Worm (Caenorhabditis elegans) whole organism, mixed stage, embryonic: ENCODE measurements around the gene nhr-129.
A peak's percentile ranks its signal among the peaks of the same experiment; 100 is the strongest.

Experiments used
- blmp-1 ChIP-seq: fragments of 150-350 bp; optimal IDR thresholded peaks from 2 replicates; lab custom pipeline; 2014; ENCODE audit warnings: missing biosample characterization, missing genetic modification characterization
- ces-1 ChIP-seq: fragments of 150-350 bp; optimal IDR thresholded peaks from 2 replicates; lab custom pipeline; 2014; ENCODE audit warnings: missing biosample characterization, missing genetic modification reagents, missing genetic modification characterization
- elt-1 ChIP-seq: sonication (generic microtip); optimal IDR thresholded peaks from 2 replicates; lab custom pipeline; 2017; ENCODE audit warnings: missing genetic modification characterization, mild to moderate bottlenecking, missing compliant biosample characterization, antibody characterized with exemption, moderate library complexity, borderline replicate concordance; ENCODE audit not compliant: insufficient read depth
- elt-3 ChIP-seq: fragments of 150-350 bp; optimal IDR thresholded peaks from 2 replicates; lab custom pipeline; 2014; ENCODE audit warnings: missing biosample characterization, missing genetic modification characterization
- ham-2 ChIP-seq: fragments of 200-800 bp; sonication (Bioruptor generic); optimal IDR thresholded peaks from 2 replicates; lab custom pipeline; 2018; ENCODE audit warnings: mild to moderate bottlenecking, missing genetic modification characterization, missing compliant biosample characterization
- lin-32 ChIP-seq: fragments of 200-800 bp; sonication (Bioruptor generic); optimal IDR thresholded peaks from 2 replicates; lab custom pipeline; 2018; ENCODE audit warnings: mild to moderate bottlenecking, missing genetic modification characterization, missing compliant biosample characterization
- mep-1 ChIP-seq: fragments of 150-350 bp; optimal IDR thresholded peaks from 2 replicates; lab custom pipeline; 2017; ENCODE audit warnings: missing biosample characterization, missing genetic modification reagents, missing genetic modification characterization, inconsistent platforms
- nhr-237 ChIP-seq: fragments of 150-350 bp; optimal IDR thresholded peaks from 2 replicates; lab custom pipeline; 2014; ENCODE audit warnings: missing biosample characterization, missing genetic modification characterization
- nhr-76 ChIP-seq: sonication (generic microtip); optimal IDR thresholded peaks from 2 replicates; lab custom pipeline; 2017; ENCODE audit warnings: missing biosample characterization, missing genetic modification characterization
- pha-4 ChIP-seq: fragments of 150-350 bp; optimal IDR thresholded peaks from 2 replicates; lab custom pipeline; 2018; ENCODE audit warnings: missing biosample characterization, missing genetic modification reagents, missing genetic modification characterization
- snpc-4 ChIP-seq: fragments of 150-350 bp; optimal IDR thresholded peaks from 2 replicates; lab custom pipeline; 2014; ENCODE audit warnings: missing biosample characterization, missing genetic modification characterization
- unc-62 ChIP-seq: fragments of 150-350 bp; optimal IDR thresholded peaks from 2 replicates; lab custom pipeline; 2014; ENCODE audit warnings: missing biosample characterization, missing genetic modification reagents, missing genetic modification characterization
- zip-8 ChIP-seq: fragments of 150-350 bp; optimal IDR thresholded peaks from 2 replicates; lab custom pipeline; 2014; ENCODE audit warnings: missing biosample characterization, missing genetic modification characterization
- ztf-11 ChIP-seq: fragments of 150-350 bp; optimal IDR thresholded peaks from 2 replicates; lab custom pipeline; 2014; ENCODE audit warnings: missing biosample characterization, missing genetic modification characterization

DNA sequence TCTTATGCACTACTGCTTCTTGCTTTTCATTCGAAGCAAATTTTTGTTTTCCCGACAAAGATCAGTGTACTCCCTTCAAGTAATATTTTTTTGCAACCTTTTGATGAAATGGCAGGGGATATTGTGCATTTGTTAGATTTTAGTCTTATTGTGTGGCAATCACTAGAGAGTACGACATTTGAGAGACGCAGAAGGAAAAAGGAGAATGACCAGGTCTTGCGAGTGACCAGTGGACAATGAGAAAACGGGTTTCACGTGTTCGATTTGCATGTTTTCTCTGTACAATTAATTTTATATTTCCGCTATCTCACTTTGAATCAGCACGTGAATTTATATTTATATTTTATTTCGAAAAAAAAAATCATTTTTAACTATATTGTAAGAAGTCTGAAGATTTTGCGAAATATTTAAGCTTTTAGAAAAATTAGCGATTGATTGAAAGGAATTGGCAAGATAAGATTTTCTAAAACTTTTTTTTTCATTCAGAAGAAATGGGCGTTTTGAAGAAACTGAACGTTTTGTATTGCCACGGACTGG, 5.1 kb upstream of the nhr-129 start, which contains the start of gene C50B6.9:
- TF ChIP-seq blmp-1 (no peak), nhr-237 (tag; lab: Kevin White, UChicago) (no peak), ztf-11 (tag; lab: Kevin White, UChicago) (no peak), elt-3 (no peak), ham-2 (GFP tag; lab: Kevin White, UChicago) (no peak), mep-1 (no peak), ces-1 (GFP tag; lab: Kevin White, UChicago) (no peak), zip-8 (tag; lab: Kevin White, UChicago) (no peak), elt-1 (tag; lab: Kevin White, UChicago) (peak; percentile 9), lin-32 (GFP tag; lab: Kevin White, UChicago) (no peak), nhr-76 (tag; lab: Kevin White, UChicago) (no peak), pha-4 (tag; lab: Kevin White, UChicago) (no peak), unc-62 (no peak), snpc-4 (tag; lab: Kevin White, UChicago) (no peak)
